Comparison of ENCODE assay signal across 5 worm cellular contexts in the genomic region with DNA sequence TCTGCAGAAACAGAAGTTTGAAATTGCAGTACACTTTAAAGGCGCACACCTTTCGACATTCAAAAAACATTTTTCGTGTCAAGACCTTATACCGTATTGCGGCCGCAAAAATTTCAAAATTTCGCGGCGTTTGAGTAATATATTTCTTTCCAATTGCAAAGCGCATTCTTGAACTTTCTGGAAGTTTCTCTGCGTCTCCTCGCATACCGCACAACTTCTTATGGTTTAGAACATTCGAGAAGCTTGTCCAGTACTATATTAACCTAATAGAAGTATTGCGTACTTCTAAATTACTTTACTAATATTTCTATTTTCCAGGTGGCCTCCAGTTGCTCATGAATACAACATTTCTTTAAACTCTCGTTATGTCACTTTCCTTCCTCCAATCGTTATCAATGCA.
TF ChIP-seq lines count a peak whose summit lies in the region.

No protein-coding gene starts in this region.

TF ChIP-seq in whole organism, L1 larva, 84 proteins besides CTCF, POLR2A, EP300 and RAD21:
- no peak for TF ChIP-seq nhr-47 (tag; optimal IDR thresholded peaks at IDR 0.05; lab: Kevin White, UChicago)
- TF ChIP-seq mep-1 (tag; optimal IDR thresholded peaks at IDR 0.05; lab: Kevin White, UChicago) = peak; percentile 32

TF ChIP-seq in whole organism, L2 larva, 48 proteins besides CTCF, POLR2A, EP300 and RAD21:
- no peak for TF ChIP-seq nhr-25 (tag; optimal IDR thresholded peaks at IDR 0.05; lab: Kevin White, UChicago)
- no peak for TF ChIP-seq blmp-1 (tag; optimal IDR thresholded peaks at IDR 0.05; lab: Kevin White, UChicago; ENCODE audit: insufficient read depth)
- peak; percentile 32 for TF ChIP-seq unc-55 (GFP tag; optimal IDR thresholded peaks at IDR 0.05; lab: Kevin White, UChicago)
- TF ChIP-seq alr-1 (tag; optimal IDR thresholded peaks at IDR 0.05; lab: Kevin White, UChicago) = no peak
- TF ChIP-seq lin-13 (GFP tag; optimal IDR thresholded peaks at IDR 0.05; lab: Kevin White, UChicago) = no peak
- TF ChIP-seq lin-39 (tag; optimal IDR thresholded peaks at IDR 0.05; lab: Kevin White, UChicago) = no peak
- no peak for TF ChIP-seq elt-1 (tag; optimal IDR thresholded peaks at IDR 0.05; lab: Kevin White, UChicago)
- no peak for TF ChIP-seq aly-2 (tag; optimal IDR thresholded peaks at IDR 0.05; lab: Kevin White, UChicago)
- TF ChIP-seq ama-1 (optimal IDR thresholded peaks at IDR 0.05; lab: Kevin White, UChicago) = peak; percentile 81
- peak; percentile 40 for TF ChIP-seq C34F6.9 (tag; optimal IDR thresholded peaks at IDR 0.05; lab: Kevin White, UChicago)
- TF ChIP-seq mab-5 (tag; optimal IDR thresholded peaks at IDR 0.05; lab: Kevin White, UChicago) = no peak
TF ChIP-seq in whole organism, L2 larva: peak in this region for 3.

TF ChIP-seq in whole organism, L3 larva, 47 proteins besides CTCF, POLR2A, EP300 and RAD21:
- TF ChIP-seq pha-4 (tag; optimal IDR thresholded peaks at IDR 0.05; lab: Kevin White, UChicago) (peak; percentile 12), lin-15B (tag; optimal IDR thresholded peaks at IDR 0.05; lab: Kevin White, UChicago) (no peak), ama-1 (optimal IDR thresholded peaks at IDR 0.05; lab: Kevin White, UChicago) (peak; percentile 31)
TF ChIP-seq in whole organism, L3 larva: peak in this region for 2.

TF ChIP-seq in whole organism, L4 larva, 104 proteins besides CTCF, POLR2A, EP300 and RAD21:
- TF ChIP-seq spr-1 (tag; optimal IDR thresholded peaks at IDR 0.05; lab: Kevin White, UChicago) = no peak
- TF ChIP-seq mdt-29 (GFP tag; IDR thresholded peaks at IDR 0.05; lab: Robert Waterston, UW) = peak; percentile 59; the same call in 1 of the 2 replicates
- no peak for TF ChIP-seq snpc-4 (tag; optimal IDR thresholded peaks at IDR 0.05; lab: Kevin White, UChicago)
- no peak for TF ChIP-seq unc-130 (GFP tag; optimal IDR thresholded peaks at IDR 0.05; lab: Kevin White, UChicago)
- no peak for TF ChIP-seq lir-3 (tag; optimal IDR thresholded peaks at IDR 0.05; lab: Kevin White, UChicago)
- no peak for TF ChIP-seq ceh-28 (tag; optimal IDR thresholded peaks at IDR 0.05; lab: Kevin White, UChicago)
- no peak for TF ChIP-seq dmd-8 (GFP tag; IDR thresholded peaks at IDR 0.05; lab: Robert Waterston, UW)
- TF ChIP-seq mxl-3 (GFP tag; optimal IDR thresholded peaks at IDR 0.05; lab: Kevin White, UChicago) = peak; percentile 12
- no peak for TF ChIP-seq nhr-76 (tag; optimal IDR thresholded peaks at IDR 0.05; lab: Kevin White, UChicago)
- no peak for TF ChIP-seq lin-29 (GFP tag; IDR thresholded peaks at IDR 0.05; lab: Robert Waterston, UW)
- TF ChIP-seq ztf-11 (tag; optimal IDR thresholded peaks at IDR 0.05; lab: Kevin White, UChicago) = no peak
- no peak for TF ChIP-seq lin-15B (tag; optimal IDR thresholded peaks at IDR 0.05; lab: Kevin White, UChicago)
TF ChIP-seq in whole organism, L4 larva: peak in this region for 2.

TF ChIP-seq in whole organism, young adult, 124 proteins besides CTCF, POLR2A, EP300 and RAD21:
- TF ChIP-seq hsf-1 (GFP tag; IDR thresholded peaks at IDR 0.05; lab: Robert Waterston, UW) (peak; percentile 73), ztf-26 (tag; optimal IDR thresholded peaks at IDR 0.05; lab: Kevin White, UChicago) (no peak), ztf-6 (GFP tag; IDR thresholded peaks at IDR 0.05; lab: Robert Waterston, UW) (no peak), let-607 (tag; optimal IDR thresholded peaks at IDR 0.05; lab: Kevin White, UChicago) (no peak), nfya-1 (tag; optimal IDR thresholded peaks at IDR 0.05; lab: Kevin White, UChicago; ENCODE audit: borderline replicate concordance, insufficient read depth) (no peak)
TF ChIP-seq in whole organism, young adult: peak in this region for 1.
